Fruit fly (Drosophila melanogaster): ENCODE measurements around the gene CG6293.

The CG6293 gene

dm6 chr3R:10272695-10273094, 38.7 kb downstream of the CG6293 start (continued):
- TF ChIP-seq bowl (GFP tag; IDR thresholded peaks at IDR 0.05) (no peak), CG1603 (tag; optimal IDR thresholded peaks at IDR 0.05) (no peak), Sox102F (GFP tag; optimal IDR thresholded peaks at IDR 0.05) (peak; percentile 58), CG17361 (GFP tag; IDR thresholded peaks at IDR 0.05) (0 out of 3 replicates have a peak, but pooled peaks have one; percentile 33), dpn (GFP tag; optimal IDR thresholded peaks at IDR 0.05) (no peak), CG11695 (GFP tag; IDR thresholded peaks at IDR 0.05) (no peak), Hmr (GFP tag; optimal IDR thresholded peaks at IDR 0.05) (no peak), gce (GFP tag; IDR thresholded peaks at IDR 0.05) (no peak), CG18599 (GFP tag; optimal IDR thresholded peaks at IDR 0.05) (no peak), CG14441 (GFP tag; IDR thresholded peaks at IDR 0.05) (peak; percentile 13; the same call in 1 of the 2 replicates), CG12236 (GFP tag; optimal IDR thresholded peaks at IDR 0.05) (no peak), lbe (GFP tag; optimal IDR thresholded peaks at IDR 0.05) (no peak), B-H1 (GFP tag; IDR thresholded peaks at IDR 0.05) (no peak), vvl (GFP tag; IDR thresholded peaks at IDR 0.05) (peak; percentile 45; the same call in 1 of the 2 replicates), tup (GFP tag; optimal IDR thresholded peaks at IDR 0.05) (no peak), sr (GFP tag; IDR thresholded peaks at IDR 0.05) (peak; percentile 80; the same call in 1 of the 3 replicates), gem (tag; optimal IDR thresholded peaks at IDR 0.05) (peak; percentile 59), Dbx (GFP tag; IDR thresholded peaks at IDR 0.05) (no peak), MESR4 (GFP tag; optimal IDR thresholded peaks at IDR 0.05) (no peak), CG11560 (tag; IDR thresholded peaks at IDR 0.05) (no peak), Oli (tag; optimal IDR thresholded peaks at IDR 0.05) (peak; percentile 12)

- TF ChIP-seq CG3995 (GFP tag; optimal IDR thresholded peaks at IDR 0.05) (no peak), Pdp1 (GFP tag; optimal IDR thresholded peaks at IDR 0.05) (peak in 1 of 2 experiments; percentile 94)
Observed at dm6 chr3R:10269921-10270431, 41.4 kb downstream of the CG6293 start.

- TF ChIP-seq CG14014 (GFP tag; IDR thresholded peaks at IDR 0.05) (peak; percentile 78), row (GFP tag; IDR thresholded peaks at IDR 0.05) (peak; percentile 72), nerfin-2 (GFP tag; IDR thresholded peaks at IDR 0.05; ENCODE audit: partially characterized antibody) (no peak), CG14710 (tag; optimal IDR thresholded peaks at IDR 0.05) (no peak), Sox102F (GFP tag; optimal IDR thresholded peaks at IDR 0.05) (peak; percentile 82), Bdp1 (GFP tag; optimal IDR thresholded peaks at IDR 0.05) (peak; percentile 19), sens (GFP tag) (peak; percentile 93), CG13287 (GFP tag; IDR thresholded peaks at IDR 0.05; ENCODE audit: partially characterized antibody) (no peak), Hmx (GFP tag; optimal IDR thresholded peaks at IDR 0.05) (peak; percentile 15), CG17612 (GFP tag; IDR thresholded peaks at IDR 0.05) (0 out of 2 replicates have a peak, but pooled peaks have one; percentile 9), CG3995 (GFP tag; optimal IDR thresholded peaks at IDR 0.05) (peak; percentile 12), CG30431 (GFP tag; optimal IDR thresholded peaks at IDR 0.05) (no peak), gem (tag; optimal IDR thresholded peaks at IDR 0.05) (peak; percentile 79), peb (GFP tag; IDR thresholded peaks at IDR 0.05) (no peak), zfh1 (GFP tag; IDR thresholded peaks at IDR 0.05) (peak; percentile 79), corto (GFP tag; optimal IDR thresholded peaks at IDR 0.05) (peak; percentile 40), Oaz (GFP tag; IDR thresholded peaks at IDR 0.05) (peak; percentile 50; the same call in 1 of the 2 replicates), CG4820 (GFP tag; optimal IDR thresholded peaks at IDR 0.05) (peak; percentile 60), CG4730 (GFP tag; IDR thresholded peaks at IDR 0.05) (peak; percentile 75), CG9609 (GFP tag; optimal IDR thresholded peaks at IDR 0.05) (peak; percentile 30), CG17912 (GFP tag; optimal IDR thresholded peaks at IDR 0.05) (no peak), Scr (GFP tag; IDR thresholded peaks at IDR 0.05; ENCODE audit: partially characterized antibody) (no peak), CG42726 (GFP tag; IDR thresholded peaks at IDR 0.05; ENCODE audit: partially characterized antibody) (no peak), CG3065 (GFP tag; optimal IDR thresholded peaks at IDR 0.05) (no peak), CG12236 (GFP tag; optimal IDR thresholded peaks at IDR 0.05) (no peak), CG2199 (GFP tag; IDR thresholded peaks at IDR 0.05) (no peak), odd (GFP tag; optimal IDR thresholded peaks at IDR 0.05) (no peak), dpn (GFP tag; optimal IDR thresholded peaks at IDR 0.05) (peak; percentile 65), lbe (GFP tag; optimal IDR thresholded peaks at IDR 0.05) (peak; percentile 77), CG4282 (GFP tag; optimal IDR thresholded peaks at IDR 0.05) (no peak)
Observed at dm6 chr3R:10268865-10269442, 42.5 kb downstream of the CG6293 start.

Data from whole organism, embryonic.